Worm (Caenorhabditis elegans) whole organism, L4 larva: ENCODE measurements around the gene cmk-1.
A peak's percentile ranks its signal among the peaks of the same experiment; 100 is the strongest.

ENCODE experiments used
- D1046.2 ChIP-seq: fragments of 200-800 bp; sonication (Bioruptor generic); IDR thresholded peaks from 2 replicates; pipeline ENCODE4 v1.3.6; 2022; ENCODE audit warnings: missing genetic modification characterization, missing compliant biosample characterization
- F10B5.3 ChIP-seq: sonication (generic microtip); optimal IDR thresholded peaks from 2 replicates; lab custom pipeline; 2016; ENCODE audit warnings: mild to moderate bottlenecking, missing genetic modification characterization, missing compliant biosample characterization
- F26F4.8 ChIP-seq: fragments of 200-800 bp; sonication (Bioruptor generic); conservative IDR thresholded peaks from 2 replicates; pipeline ENCODE4 v1.3.6; 2022; ENCODE audit warnings: missing genetic modification characterization, missing compliant biosample characterization
- F49E8.2 ChIP-seq: sonication (generic microtip); optimal IDR thresholded peaks from 2 replicates; lab custom pipeline; 2016; ENCODE audit warnings: missing compliant biosample characterization, mild to moderate bottlenecking, missing genetic modification characterization, borderline replicate concordance
- R02D3.7 ChIP-seq: fragments of 150-350 bp; sonication (generic microtip); optimal IDR thresholded peaks from 3 replicates; lab custom pipeline; 2014; ENCODE audit warnings: missing biosample characterization, missing genetic modification characterization
- Y5F2A.4 ChIP-seq: fragments of 200-800 bp; sonication (Bioruptor generic); optimal IDR thresholded peaks from 2 replicates; lab custom pipeline; 2018; ENCODE audit warnings: mild to moderate bottlenecking, missing genetic modification characterization, missing compliant biosample characterization
- aha-1 ChIP-seq: fragments of 150-350 bp; peaks from one replicate; lab custom pipeline; 2014; ENCODE audit warnings: missing biosample characterization, missing genetic modification characterization
- aly-2 ChIP-seq: sonication (generic microtip); optimal IDR thresholded peaks from 2 replicates; lab custom pipeline; 2018; ENCODE audit warnings: missing biosample characterization, missing genetic modification characterization
- arid-1 ChIP-seq: fragments of 200-800 bp; sonication (Bioruptor generic); conservative IDR thresholded peaks from 2 replicates; pipeline ENCODE4 v1.3.6; 2022; ENCODE audit warnings: missing genetic modification reagents, missing genetic modification characterization, missing compliant biosample characterization
- attf-4 ChIP-seq: sonication (generic microtip); optimal IDR thresholded peaks from 3 replicates; lab custom pipeline; 2017; ENCODE audit warnings: missing biosample characterization, missing genetic modification characterization
- ceh-28 ChIP-seq: fragments of 150-350 bp; optimal IDR thresholded peaks from 2 replicates; lab custom pipeline; 2014; ENCODE audit warnings: missing biosample characterization, missing genetic modification reagents, missing genetic modification characterization
- ces-1 ChIP-seq: fragments of 150-350 bp; sonication (generic microtip); optimal IDR thresholded peaks from 4 replicates; lab custom pipeline; 2014; ENCODE audit warnings: missing biosample characterization, missing genetic modification reagents, missing genetic modification characterization
- daf-12 ChIP-seq: fragments of 150-350 bp; optimal IDR thresholded peaks from 2 replicates; lab custom pipeline; 2014; ENCODE audit warnings: missing biosample characterization, missing genetic modification reagents, missing genetic modification characterization
- dmd-6 ChIP-seq: fragments of 200-800 bp; sonication (Bioruptor generic); IDR thresholded peaks from 2 replicates; pipeline ENCODE4 v1.3.6; 2022; ENCODE audit warnings: missing genetic modification reagents, missing genetic modification characterization, missing compliant biosample characterization
- dmd-8 ChIP-seq: fragments of 200-800 bp; sonication (Bioruptor generic); IDR thresholded peaks from 2 replicates; pipeline ENCODE4 v1.3.6; 2022; ENCODE audit warnings: missing genetic modification characterization, missing compliant biosample characterization
- dmd-9 ChIP-seq: fragments of 200-800 bp; sonication (Bioruptor generic); IDR thresholded peaks from 2 replicates; pipeline ENCODE4 v1.3.6; 2022; ENCODE audit warnings: missing genetic modification reagents, missing genetic modification characterization, missing compliant biosample characterization
- fkh-10 ChIP-seq: fragments of 150-350 bp; optimal IDR thresholded peaks from 2 replicates; lab custom pipeline; 2014; ENCODE audit warnings: missing biosample characterization, missing genetic modification reagents, missing genetic modification characterization
- fos-1 ChIP-seq: fragments of 150-350 bp; optimal IDR thresholded peaks from 2 replicates; lab custom pipeline; 2014; ENCODE audit warnings: missing biosample characterization, missing genetic modification characterization
- hlh-30 ChIP-seq: sonication (generic microtip); optimal IDR thresholded peaks from 2 replicates; lab custom pipeline; 2017; ENCODE audit warnings: antibody characterized with exemption, mild to moderate bottlenecking, missing genetic modification characterization, missing compliant biosample characterization; ENCODE audit not compliant: insufficient read depth
- hmg-1.1 ChIP-seq: fragments of 200-800 bp; sonication (Bioruptor generic); IDR thresholded peaks from 2 replicates; pipeline ENCODE4 v1.3.6; 2022; ENCODE audit warnings: missing genetic modification reagents, missing genetic modification characterization, missing compliant biosample characterization
- lim-7 ChIP-seq: fragments of 200-800 bp; sonication (Bioruptor generic); IDR thresholded peaks from 2 replicates; pipeline ENCODE4 v1.3.6; 2022; ENCODE audit warnings: missing genetic modification characterization, missing compliant biosample characterization
- lin-13 ChIP-seq: fragments of 150-350 bp; optimal IDR thresholded peaks from 2 replicates; lab custom pipeline; 2014; ENCODE audit warnings: missing biosample characterization, missing genetic modification reagents, missing genetic modification characterization
- lin-29 ChIP-seq: fragments of 200-800 bp; sonication (Bioruptor generic); IDR thresholded peaks from 2 replicates; pipeline ENCODE4 v1.3.6; 2022; ENCODE audit warnings: missing genetic modification reagents, missing genetic modification characterization, missing compliant biosample characterization
- lin-38 ChIP-seq: fragments of 200-800 bp; sonication (Bioruptor generic); IDR thresholded peaks from 2 replicates; pipeline ENCODE4 v1.3.6; 2022; ENCODE audit warnings: missing genetic modification reagents, missing genetic modification characterization, missing compliant biosample characterization
- lir-3 ChIP-seq: sonication (generic microtip); optimal IDR thresholded peaks from 2 replicates; lab custom pipeline; 2016; ENCODE audit warnings: mild to moderate bottlenecking, missing genetic modification characterization, missing compliant biosample characterization
- lsy-2 ChIP-seq, 2 experiments: fragments of 150-350 bp in 1 of 2; sonication (generic microtip) in 1 of 2; optimal IDR thresholded peaks; 2 replicates each; lab custom pipeline; 2014 to 2017; ENCODE audit warnings: missing biosample characterization in 2 of 2, missing genetic modification characterization in 2 of 2
- mdt-29 ChIP-seq: fragments of 200-800 bp; sonication (Bioruptor generic); IDR thresholded peaks from 2 replicates; pipeline ENCODE4 v1.3.6; 2022; ENCODE audit warnings: missing genetic modification reagents, missing genetic modification characterization, missing compliant biosample characterization
- mep-1 ChIP-seq: fragments of 150-350 bp; sonication (generic microtip); optimal IDR thresholded peaks from 3 replicates; lab custom pipeline; 2014; ENCODE audit warnings: missing biosample characterization, missing genetic modification characterization
- mes-2 ChIP-seq: sonication (generic microtip); optimal IDR thresholded peaks from 2 replicates; lab custom pipeline; 2016; ENCODE audit warnings: missing genotype, mild to moderate bottlenecking, missing genetic modification characterization, missing compliant biosample characterization; ENCODE audit not compliant: poor library complexity, severe bottlenecking
- mxl-2 ChIP-seq: fragments of 200-800 bp; sonication (Bioruptor generic); conservative IDR thresholded peaks from 2 replicates; pipeline ENCODE4 v1.3.6; 2022; ENCODE audit warnings: missing genetic modification reagents, missing genetic modification characterization, missing compliant biosample characterization
- mxl-3 ChIP-seq: fragments of 200-800 bp; sonication (Bioruptor generic); optimal IDR thresholded peaks from 2 replicates; lab custom pipeline; 2018; ENCODE audit warnings: mild to moderate bottlenecking, missing genetic modification characterization, missing compliant biosample characterization
- nhr-102 ChIP-seq: sonication (generic microtip); optimal IDR thresholded peaks from 2 replicates; lab custom pipeline; 2016; ENCODE audit warnings: mild to moderate bottlenecking, missing genetic modification characterization, moderate library complexity, missing compliant biosample characterization
- nhr-11 ChIP-seq: fragments of 150-350 bp; optimal IDR thresholded peaks from 2 replicates; lab custom pipeline; 2014; ENCODE audit warnings: missing biosample characterization, missing genetic modification characterization
- nhr-237 ChIP-seq: sonication (generic microtip); optimal IDR thresholded peaks from 2 replicates; lab custom pipeline; 2017; ENCODE audit warnings: missing biosample characterization, missing genetic modification characterization
- nhr-25 ChIP-seq: sonication (generic microtip); optimal IDR thresholded peaks from 2 replicates; lab custom pipeline; 2017; ENCODE audit warnings: missing genetic modification characterization, mild to moderate bottlenecking, missing compliant biosample characterization, antibody characterized with exemption, moderate library complexity, borderline replicate concordance; ENCODE audit not compliant: insufficient read depth
- nhr-28 ChIP-seq: fragments of 150-350 bp; optimal IDR thresholded peaks from 2 replicates; lab custom pipeline; 2014; ENCODE audit warnings: missing biosample characterization, missing genetic modification characterization
- nhr-6 ChIP-seq: fragments of 150-350 bp; optimal IDR thresholded peaks from 2 replicates; lab custom pipeline; 2014; ENCODE audit warnings: missing biosample characterization, missing genetic modification characterization
- nhr-77 ChIP-seq: fragments of 150-350 bp; optimal IDR thresholded peaks from 2 replicates; lab custom pipeline; 2014; ENCODE audit warnings: missing biosample characterization, missing genetic modification characterization
- pha-4 ChIP-seq, 2 experiments: fragments of 150-350 bp in 1 of 2; fragments of 200-800 bp in 1 of 2; sonication (Bioruptor generic) in 1 of 2; IDR thresholded peaks in 1 of 2; optimal IDR thresholded peaks in 1 of 2; 2 replicates each; pipeline versions ENCODE4 v1.3.6 to Lab custom; 2014 to 2022; ENCODE audit warnings: missing genetic modification characterization in 2 of 2, missing genetic modification reagents in 2 of 2, missing biosample characterization in 1 of 2, missing compliant biosample characterization in 1 of 2
- pqm-1 ChIP-seq: sonication (generic microtip); optimal IDR thresholded peaks from 2 replicates; lab custom pipeline; 2017; ENCODE audit warnings: missing biosample characterization, missing genetic modification characterization
- saeg-2 ChIP-seq: fragments of 200-800 bp; sonication (Bioruptor generic); IDR thresholded peaks from 2 replicates; pipeline ENCODE4 v1.3.6; 2022; ENCODE audit warnings: missing genetic modification reagents, missing genetic modification characterization, missing compliant biosample characterization
- set-16 ChIP-seq: fragments of 200-800 bp; sonication (Bioruptor generic); IDR thresholded peaks from 2 replicates; pipeline ENCODE4 v1.3.6; 2022; ENCODE audit warnings: missing genetic modification reagents, missing genetic modification characterization, missing compliant biosample characterization
- skn-1 ChIP-seq: fragments of 150-350 bp; optimal IDR thresholded peaks from 2 replicates; lab custom pipeline; 2014; ENCODE audit warnings: missing biosample characterization, missing genetic modification characterization
- snpc-1.2 ChIP-seq: fragments of 200-800 bp; sonication (Bioruptor generic); IDR thresholded peaks from 2 replicates; pipeline ENCODE4 v1.3.6; 2022; ENCODE audit warnings: missing genetic modification reagents, missing genetic modification characterization, missing compliant biosample characterization
- tra-1 ChIP-seq: fragments of 200-800 bp; sonication (Bioruptor generic); IDR thresholded peaks from 2 replicates; pipeline ENCODE4 v1.3.6; 2022; ENCODE audit warnings: missing genetic modification reagents, missing genetic modification characterization, missing compliant biosample characterization
- unc-130 ChIP-seq: sonication (generic microtip); optimal IDR thresholded peaks from 2 replicates; lab custom pipeline; 2016; ENCODE audit warnings: missing genetic modification reagents, missing genetic modification characterization, missing compliant biosample characterization
- unc-39 ChIP-seq: sonication (generic microtip); optimal IDR thresholded peaks from 2 replicates; lab custom pipeline; 2017; ENCODE audit warnings: missing biosample characterization, missing genetic modification characterization
- vab-7 ChIP-seq: fragments of 200-800 bp; sonication (Bioruptor generic); IDR thresholded peaks from 2 replicates; pipeline ENCODE4 v1.3.6; 2022; ENCODE audit warnings: missing genetic modification reagents, missing genetic modification characterization, missing compliant biosample characterization
- zag-1 ChIP-seq: fragments of 150-350 bp; optimal IDR thresholded peaks from 2 replicates; lab custom pipeline; 2014; ENCODE audit warnings: missing biosample characterization, missing genetic modification characterization
- zfp-3 ChIP-seq: fragments of 200-800 bp; sonication (Bioruptor generic); conservative IDR thresholded peaks from 2 replicates; pipeline ENCODE4 v1.3.6; 2022; ENCODE audit warnings: missing genetic modification reagents, missing genetic modification characterization, missing compliant biosample characterization
- zip-11 ChIP-seq: fragments of 200-800 bp; sonication (Bioruptor generic); IDR thresholded peaks from 2 replicates; pipeline ENCODE4 v1.3.6; 2022; ENCODE audit warnings: missing genetic modification characterization, missing compliant biosample characterization
- ztf-7 ChIP-seq: fragments of 150-350 bp; optimal IDR thresholded peaks from 2 replicates; lab custom pipeline; 2014; ENCODE audit warnings: missing biosample characterization, missing genetic modification characterization

cmk-1 gene

ce11 chrIV:1845061-1845460 is 20.8 kb downstream of the cmk-1 start (continued):
- no peak for TF ChIP-seq Y5F2A.4
- TF ChIP-seq lim-7, result no peak
- no peak for TF ChIP-seq fos-1 (tag; lab: Kevin White, UChicago)
- no peak for TF ChIP-seq unc-130
- no peak for TF ChIP-seq ceh-28 (tag; lab: Kevin White, UChicago)
- 0 out of 2 replicates have a peak, but pooled peaks have one; percentile 32 for TF ChIP-seq lin-38 (GFP tag; lab: Robert Waterston, UW)
- TF ChIP-seq nhr-28 (tag; lab: Kevin White, UChicago), result peak; percentile 86
- TF ChIP-seq zip-11 (GFP tag; lab: Robert Waterston, UW), result no peak
- TF ChIP-seq skn-1 (tag; lab: Kevin White, UChicago), result no peak
- no peak for TF ChIP-seq ces-1 (GFP tag; lab: Kevin White, UChicago)
- peak in 1 of 2 experiments; percentile 45 for TF ChIP-seq lsy-2 (tag; optimal IDR thresholded peaks at IDR 0.05; lab: Kevin White, UChicago)
- TF ChIP-seq F10B5.3 (tag; lab: Kevin White, UChicago), result no peak
- TF ChIP-seq daf-12 (tag; lab: Kevin White, UChicago), result no peak
- peak; percentile 9 for TF ChIP-seq nhr-11 (tag; lab: Kevin White, UChicago)
- no peak for TF ChIP-seq R02D3.7
- TF ChIP-seq set-16 (GFP tag; lab: Robert Waterston, UW), result 0 out of 2 replicates have a peak, but pooled peaks have one; percentile 7
- TF ChIP-seq saeg-2 (GFP tag; lab: Robert Waterston, UW), result no peak
- peak; percentile 78 for TF ChIP-seq dmd-6 (GFP tag; lab: Robert Waterston, UW)
- no peak for TF ChIP-seq lin-13 (GFP tag; lab: Kevin White, UChicago)
- TF ChIP-seq tra-1, result 0 out of 2 replicates have a peak, but pooled peaks have one; percentile 19
- TF ChIP-seq zag-1 (tag; lab: Kevin White, UChicago), result no peak
- peak; percentile 41 for TF ChIP-seq mes-2 (tag; lab: Kevin White, UChicago)
- no peak for TF ChIP-seq lin-29 (GFP tag; lab: Robert Waterston, UW)
- TF ChIP-seq lir-3 (tag; lab: Kevin White, UChicago), result no peak
- TF ChIP-seq nhr-237 (tag; lab: Kevin White, UChicago), result no peak
- TF ChIP-seq mxl-3 (GFP tag; lab: Kevin White, UChicago), result peak; percentile 69
- peak; percentile 31 for TF ChIP-seq hlh-30
- no peak for TF ChIP-seq aly-2 (tag; lab: Kevin White, UChicago)
- TF ChIP-seq nhr-6, result no peak
- no peak for TF ChIP-seq snpc-1.2 (GFP tag; lab: Robert Waterston, UW)
- no peak for TF ChIP-seq nhr-102 (tag; lab: Kevin White, UChicago)
- TF ChIP-seq vab-7 (GFP tag; lab: Robert Waterston, UW), result no peak
- no peak for TF ChIP-seq arid-1 (GFP tag; lab: Robert Waterston, UW)
- TF ChIP-seq aha-1 (tag; lab: Kevin White, UChicago), result no peak
- TF ChIP-seq hmg-1.1 (GFP tag; lab: Robert Waterston, UW), result 0 out of 2 replicates have a peak, but pooled peaks have one; percentile 29
- no peak for TF ChIP-seq mxl-2 (GFP tag; lab: Robert Waterston, UW)
- no peak for TF ChIP-seq dmd-8 (GFP tag; lab: Robert Waterston, UW)
- TF ChIP-seq F49E8.2, result no peak
- TF ChIP-seq D1046.2 (GFP tag; lab: Robert Waterston, UW), result no peak
- TF ChIP-seq pha-4 (GFP tag; IDR thresholded peaks at IDR 0.05; lab: Robert Waterston, UW), result 0 out of 2 replicates have a peak, but pooled peaks have one; percentile 30
- TF ChIP-seq pha-4 (tag; optimal IDR thresholded peaks at IDR 0.05; lab: Kevin White, UChicago), result no peak
- no peak for TF ChIP-seq ztf-7 (tag; lab: Kevin White, UChicago)
- no peak for TF ChIP-seq dmd-9 (GFP tag; lab: Robert Waterston, UW)
- TF ChIP-seq attf-4 (tag; lab: Kevin White, UChicago), result no peak
- no peak for TF ChIP-seq nhr-25 (tag; lab: Kevin White, UChicago)
- no peak for TF ChIP-seq mdt-29
- no peak for TF ChIP-seq fkh-10 (GFP tag; lab: Kevin White, UChicago)
- no peak for TF ChIP-seq F26F4.8 (GFP tag; lab: Robert Waterston, UW)
- peak; percentile 78 for TF ChIP-seq pqm-1
- TF ChIP-seq mep-1, result no peak
- TF ChIP-seq zfp-3 (GFP tag; lab: Robert Waterston, UW), result no peak
- no peak for TF ChIP-seq unc-39
- peak; percentile 3 for TF ChIP-seq nhr-77 (tag; lab: Kevin White, UChicago)
